Fruit fly (Drosophila melanogaster) whole organism, embryonic: ENCODE data around the gene CG43678.

Experiments
- Abd-B ChIP-seq: fragments of 200-800 bp; sonication (Bioruptor generic); optimal IDR thresholded peaks from 2 replicates; lab custom pipeline; 2018; ENCODE audit warnings: missing biosample characterization, mild to moderate bottlenecking, missing genetic modification characterization, moderate library complexity
- Atf6 ChIP-seq: fragments of 200-800 bp; sonication (Bioruptor generic); IDR thresholded peaks from 2 replicates; pipeline ENCODE4 v1.3.6; 2022; ENCODE audit warnings: missing biosample characterization, missing genetic modification characterization
- B-H2 ChIP-seq: fragments of 200-800 bp; sonication (Bioruptor generic); optimal IDR thresholded peaks from 2 replicates; lab custom pipeline; 2018; ENCODE audit warnings: missing biosample characterization, mild to moderate bottlenecking, missing genetic modification characterization
- CG10267 ChIP-seq: fragments of 200-800 bp; sonication (Bioruptor generic); optimal IDR thresholded peaks from 2 replicates; lab custom pipeline; 2018; ENCODE audit warnings: missing biosample characterization, mild to moderate bottlenecking, missing genetic modification characterization, moderate library complexity
- CG14710 ChIP-seq: fragments of 200-800 bp; sonication (Bioruptor generic); optimal IDR thresholded peaks from 3 replicates; lab custom pipeline; 2019; ENCODE audit warnings: missing biosample characterization, mild to moderate bottlenecking, missing genetic modification characterization, moderate library complexity
- CG14860 ChIP-seq: fragments of 200-800 bp; sonication (Bioruptor generic); IDR thresholded peaks from 3 replicates; pipeline ENCODE4 v1.3.6; 2022; ENCODE audit warnings: missing biosample characterization, missing genetic modification characterization; ENCODE audit not compliant: partially characterized antibody
- CG15514 ChIP-seq: fragments of 200-800 bp; sonication (Bioruptor generic); optimal IDR thresholded peaks from 3 replicates; lab custom pipeline; 2017; ENCODE audit warnings: missing biosample characterization, missing genetic modification characterization, mild to moderate bottlenecking, moderate library complexity, missing genetic modification reagents
- CG17829 ChIP-seq: fragments of 200-800 bp; optimal IDR thresholded peaks from 2 replicates; lab custom pipeline; 2019; ENCODE audit warnings: missing biosample characterization, mild to moderate bottlenecking, missing genetic modification characterization, moderate library complexity
- CG2116 ChIP-seq: fragments of 200-800 bp; sonication (Bioruptor generic); optimal IDR thresholded peaks from 3 replicates; lab custom pipeline; 2018; ENCODE audit warnings: missing biosample characterization, mild to moderate bottlenecking, missing genetic modification characterization
- CG2889 ChIP-seq: fragments of 200-800 bp; sonication (Bioruptor generic); IDR thresholded peaks from 3 replicates; pipeline ENCODE4 v1.3.6; 2022; ENCODE audit warnings: missing biosample characterization, missing genetic modification characterization
- CG3163 ChIP-seq: fragments of 200-800 bp; sonication (Bioruptor generic); optimal IDR thresholded peaks from 3 replicates; lab custom pipeline; 2016; ENCODE audit warnings: missing biosample characterization, missing genetic modification characterization
- CG32772 ChIP-seq: fragments of 200-800 bp; sonication (Bioruptor generic); IDR thresholded peaks from 2 replicates; pipeline ENCODE4 v1.3.6; 2022; ENCODE audit warnings: missing biosample characterization, missing genetic modification characterization
- CG3726 ChIP-seq: fragments of 200-800 bp; sonication (Bioruptor generic); IDR thresholded peaks from 3 replicates; pipeline ENCODE4, ENCODE4 v1.3.6; 2022; ENCODE audit warnings: missing biosample characterization, missing genetic modification characterization
- CG5180 ChIP-seq: fragments of 200-800 bp; sonication (Bioruptor generic); optimal IDR thresholded peaks from 3 replicates; lab custom pipeline; 2017; ENCODE audit warnings: missing biosample characterization, missing genetic modification characterization, mild to moderate bottlenecking, moderate library complexity, missing genetic modification reagents
- CG7357 ChIP-seq: fragments of 200-800 bp; sonication (Bioruptor generic); IDR thresholded peaks from 3 replicates; pipeline ENCODE4 v1.3.6; 2022; ENCODE audit warnings: missing biosample characterization, missing genetic modification characterization
- CG7372 ChIP-seq: fragments of 200-800 bp; sonication (Bioruptor generic); IDR thresholded peaks from 2 replicates; pipeline ENCODE4 v1.3.6; 2022; ENCODE audit warnings: missing biosample characterization, missing genetic modification characterization
- CG7745 ChIP-seq: fragments of 200-800 bp; sonication (Bioruptor generic); optimal IDR thresholded peaks from 2 replicates; lab custom pipeline; 2018; ENCODE audit warnings: missing biosample characterization, mild to moderate bottlenecking, missing genetic modification characterization, moderate library complexity
- CG8281 ChIP-seq: fragments of 200-800 bp; sonication (Bioruptor generic); optimal IDR thresholded peaks from 2 replicates; lab custom pipeline; 2018; ENCODE audit warnings: missing biosample characterization, mild to moderate bottlenecking, missing genetic modification characterization, moderate library complexity
- CHES-1-like ChIP-seq: fragments of 200-800 bp; sonication (Bioruptor generic); optimal IDR thresholded peaks from 2 replicates; lab custom pipeline; 2016; ENCODE audit warnings: missing biosample characterization, missing genetic modification characterization
- Ets97D ChIP-seq: fragments of 200-800 bp; sonication (Bioruptor generic); optimal IDR thresholded peaks from 3 replicates; lab custom pipeline; 2016; ENCODE audit warnings: missing biosample characterization, missing genetic modification characterization
- Fer2 ChIP-seq: fragments of 200-800 bp; sonication (Bioruptor generic); optimal IDR thresholded peaks from 2 replicates; lab custom pipeline; 2018; ENCODE audit warnings: missing biosample characterization, mild to moderate bottlenecking, missing genetic modification characterization, moderate library complexity
- H15 ChIP-seq: fragments of 200-800 bp; sonication (Bioruptor generic); IDR thresholded peaks from 3 replicates; pipeline ENCODE4 v1.3.6; 2022; ENCODE audit warnings: missing biosample characterization, missing genetic modification characterization
- HHEX ChIP-seq: fragments of 200-800 bp; sonication (Bioruptor generic); optimal IDR thresholded peaks from 3 replicates; lab custom pipeline; 2017; ENCODE audit warnings: missing biosample characterization, mild to moderate bottlenecking, missing genetic modification characterization, missing genetic modification reagents
- HLH54F ChIP-seq: fragments of 200-800 bp; sonication (Bioruptor generic); optimal IDR thresholded peaks from 3 replicates; lab custom pipeline; 2016; ENCODE audit warnings: missing biosample characterization, missing genetic modification characterization
- Kr ChIP-seq: fragments of 200-800 bp; sonication (Bioruptor generic); optimal IDR thresholded peaks from 2 replicates; lab custom pipeline; 2017; ENCODE audit warnings: missing biosample characterization, mild to moderate bottlenecking, missing genetic modification characterization
- Lhr ChIP-seq: fragments of 200-800 bp; sonication (Bioruptor generic); optimal IDR thresholded peaks from 3 replicates; lab custom pipeline; 2017; ENCODE audit warnings: mild to moderate bottlenecking, missing biosample characterization, missing genetic modification reagents, missing genetic modification characterization
- MBD-R2 ChIP-seq: fragments of 200-800 bp; sonication (Bioruptor generic); IDR thresholded peaks from 2 replicates; pipeline ENCODE4 v1.3.6; 2022; ENCODE audit warnings: missing biosample characterization, missing genetic modification characterization
- NFAT ChIP-seq: fragments of 200-800 bp; sonication (Bioruptor generic); IDR thresholded peaks from 2 replicates; pipeline ENCODE4 v1.3.6; 2022; ENCODE audit warnings: missing biosample characterization, missing genetic modification characterization
- Neu2 ChIP-seq: fragments of 200-800 bp; sonication (Bioruptor generic); optimal IDR thresholded peaks from 3 replicates; lab custom pipeline; 2016; ENCODE audit warnings: missing biosample characterization, missing genetic modification characterization, borderline replicate concordance
- Sox102F ChIP-seq: fragments of 200-800 bp; sonication (Bioruptor generic); optimal IDR thresholded peaks from 2 replicates; lab custom pipeline; 2018; ENCODE audit warnings: missing biosample characterization, mild to moderate bottlenecking, missing genetic modification characterization, moderate library complexity
- Xbp1 ChIP-seq: fragments of 200-800 bp; sonication (Bioruptor generic); optimal IDR thresholded peaks from 3 replicates; lab custom pipeline; 2016; ENCODE audit warnings: missing biosample characterization, mild to moderate bottlenecking, missing genetic modification characterization
- abd-A ChIP-seq: fragments of 200-800 bp; sonication (Bioruptor generic); optimal IDR thresholded peaks from 3 replicates; lab custom pipeline; 2019; ENCODE audit warnings: missing biosample characterization, mild to moderate bottlenecking, missing genetic modification characterization, moderate library complexity
- bab2 ChIP-seq: fragments of 200-800 bp; sonication (Bioruptor generic); optimal IDR thresholded peaks from 2 replicates; lab custom pipeline; 2016; ENCODE audit warnings: missing biosample characterization, missing genetic modification characterization
- cad ChIP-seq: fragments of >200 bp; optimal IDR thresholded peaks from 2 replicates; lab custom pipeline; 2017; ENCODE audit warnings: missing biosample characterization, missing genetic modification characterization
- cas ChIP-seq: fragments of 200-800 bp; sonication (Bioruptor generic); IDR thresholded peaks from 2 replicates; pipeline ENCODE4 v1.3.6; 2022; ENCODE audit warnings: missing biosample characterization, missing genetic modification characterization
- cg ChIP-seq: fragments of 200-800 bp; sonication (Bioruptor generic); optimal IDR thresholded peaks from 3 replicates; lab custom pipeline; 2019; ENCODE audit warnings: missing biosample characterization, mild to moderate bottlenecking, missing genetic modification characterization, moderate library complexity
- chif ChIP-seq, 2 experiments: fragments of 200-800 bp; sonication (Bioruptor generic); optimal IDR thresholded peaks; 3 replicates each; lab custom pipeline; 2016; ENCODE audit warnings: missing biosample characterization in 2 of 2, missing genetic modification characterization in 2 of 2
- chm ChIP-seq: fragments of 200-800 bp; sonication (Bioruptor generic); IDR thresholded peaks from 2 replicates; pipeline ENCODE4 v1.3.6; 2022; ENCODE audit warnings: missing biosample characterization, missing genetic modification characterization
- croc ChIP-seq: fragments of 200-800 bp; sonication (Bioruptor generic); conservative IDR thresholded peaks from 3 replicates; pipeline ENCODE4 v1.3.6; 2022; ENCODE audit warnings: missing biosample characterization, missing genetic modification characterization
- dimm ChIP-seq: fragments of 200-800 bp; sonication (Bioruptor generic); IDR thresholded peaks from 2 replicates; pipeline ENCODE4 v1.3.6; 2022; ENCODE audit warnings: missing biosample characterization, missing genetic modification characterization
- en ChIP-seq: fragments of 200-800 bp; sonication (Bioruptor generic); optimal IDR thresholded peaks from 2 replicates; lab custom pipeline; 2016; ENCODE audit warnings: missing biosample characterization, missing genetic modification characterization
- eve ChIP-seq, 2 experiments: fragments of >200 bp; optimal IDR thresholded peaks; 2 replicates each; lab custom pipeline; 2017; ENCODE audit warnings: missing biosample characterization in 2 of 2, missing genetic modification characterization in 2 of 2
- exex ChIP-seq: fragments of 200-800 bp; sonication (Bioruptor generic); optimal IDR thresholded peaks from 4 replicates; lab custom pipeline; 2018; ENCODE audit warnings: missing biosample characterization, mild to moderate bottlenecking, missing genetic modification characterization, moderate library complexity
- eyg ChIP-seq: fragments of 200-800 bp; sonication (Bioruptor generic); optimal IDR thresholded peaks from 3 replicates; lab custom pipeline; 2016; ENCODE audit warnings: missing biosample characterization, missing genetic modification characterization
- gcm ChIP-seq: fragments of 200-800 bp; sonication (Bioruptor generic); optimal IDR thresholded peaks from 2 replicates; lab custom pipeline; 2019; ENCODE audit warnings: missing biosample characterization, mild to moderate bottlenecking, missing genetic modification characterization, moderate library complexity
- grau ChIP-seq: fragments of 200-800 bp; optimal IDR thresholded peaks from 3 replicates; lab custom pipeline; 2019; ENCODE audit warnings: missing biosample characterization, mild to moderate bottlenecking, missing genetic modification characterization, moderate library complexity
- maf-S ChIP-seq: fragments of 200-800 bp; sonication (Bioruptor generic); optimal IDR thresholded peaks from 2 replicates; lab custom pipeline; 2016; ENCODE audit warnings: missing biosample characterization, missing genetic modification characterization
- odd ChIP-seq: fragments of 200-800 bp; sonication (Bioruptor generic); optimal IDR thresholded peaks from 2 replicates; lab custom pipeline; 2017; ENCODE audit warnings: missing biosample characterization, mild to moderate bottlenecking, missing genetic modification characterization
- pros ChIP-seq: fragments of 200-800 bp; sonication (Bioruptor generic); optimal IDR thresholded peaks from 3 replicates; lab custom pipeline; 2019; ENCODE audit warnings: missing biosample characterization, mild to moderate bottlenecking, missing genetic modification characterization, moderate library complexity
- rib ChIP-seq: fragments of 200-800 bp; sonication (Bioruptor generic); IDR thresholded peaks from 2 replicates; pipeline ENCODE4 v1.3.6; 2022; ENCODE audit warnings: missing biosample characterization, missing genetic modification characterization
- seq ChIP-seq: fragments of 200-800 bp; sonication (Bioruptor generic); IDR thresholded peaks from 2 replicates; pipeline ENCODE4 v1.3.6; 2022; ENCODE audit warnings: missing biosample characterization, missing genetic modification characterization
- trh ChIP-seq: fragments of 200-800 bp; sonication (Bioruptor generic); optimal IDR thresholded peaks from 2 replicates; lab custom pipeline; 2016; ENCODE audit warnings: missing biosample characterization, missing genetic modification characterization

The CG43678 gene

DNA sequence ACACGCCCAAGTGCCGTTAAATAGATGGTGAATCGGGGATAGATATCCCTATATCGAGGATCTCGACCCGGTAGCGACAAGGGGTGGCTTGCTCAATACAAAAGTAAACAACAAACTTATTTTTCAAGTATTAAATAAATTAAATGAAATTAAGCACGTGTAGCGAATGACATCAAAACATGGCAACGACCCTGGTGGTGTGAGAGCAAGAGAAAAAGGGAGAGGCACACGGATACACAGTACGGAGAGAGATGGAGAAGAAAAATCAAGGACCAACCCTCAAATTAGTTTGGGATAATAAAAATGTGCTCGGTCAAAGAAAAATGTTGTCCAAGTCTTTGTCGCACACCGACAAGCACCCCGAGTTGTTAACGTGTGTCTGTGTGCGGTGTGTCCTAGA, 28.3 kb downstream of the CG43678 start (continued):
- TF ChIP-seq trh (GFP tag; lab: Kevin White, UChicago), result no peak
- no peak for TF ChIP-seq chm (GFP tag; lab: Robert Waterston, UW)
- TF ChIP-seq CHES-1-like (GFP tag; lab: Kevin White, UChicago), result no peak
- no peak for TF ChIP-seq dimm (GFP tag; lab: Robert Waterston, UW)
- no peak for TF ChIP-seq Atf6
- no peak for TF ChIP-seq bab2
- no peak for TF ChIP-seq Xbp1 (GFP tag; lab: Kevin White, UChicago)
- TF ChIP-seq HLH54F (GFP tag; lab: Kevin White, UChicago), result no peak
- TF ChIP-seq rib (GFP tag; lab: Robert Waterston, UW), result no peak
- no peak for TF ChIP-seq CG10267
- TF ChIP-seq en (GFP tag; lab: Kevin White, UChicago), result no peak
- no peak for TF ChIP-seq CG3163 (GFP tag; lab: Kevin White, UChicago)
- TF ChIP-seq CG3726 (GFP tag; lab: Robert Waterston, UW), result no peak
- no peak for TF ChIP-seq CG14860 (GFP tag; lab: Robert Waterston, UW)
- TF ChIP-seq eve (GFP tag; optimal IDR thresholded peaks at IDR 0.05; lab: Kevin White, UChicago), result no peak
- TF ChIP-seq CG7372 (GFP tag; lab: Robert Waterston, UW), result no peak
- TF ChIP-seq Abd-B, result no peak
- TF ChIP-seq CG7357, result no peak
- no peak for TF ChIP-seq CG2116
- TF ChIP-seq CG15514 (GFP tag; lab: Kevin White, UChicago), result no peak
- TF ChIP-seq CG2889, result no peak
- no peak for TF ChIP-seq grau (tag; lab: Kevin White, UChicago)
- no peak for TF ChIP-seq CG17829
- TF ChIP-seq chif (GFP tag; optimal IDR thresholded peaks at IDR 0.05; lab: Kevin White, UChicago), result no peak
- TF ChIP-seq seq, result peak; percentile 47; the same call in 1 of the 2 replicates
- no peak for TF ChIP-seq CG14710 (tag; lab: Kevin White, UChicago)
- peak; percentile 32 for TF ChIP-seq cad (GFP tag; lab: Kevin White, UChicago)
- no peak for TF ChIP-seq exex (tag; lab: Kevin White, UChicago)
- no peak for TF ChIP-seq CG5180 (GFP tag; lab: Kevin White, UChicago)
- no peak for TF ChIP-seq odd (GFP tag; lab: Kevin White, UChicago)
- no peak for TF ChIP-seq cas (GFP tag; lab: Robert Waterston, UW)
- no peak for TF ChIP-seq gcm (GFP tag; lab: Kevin White, UChicago)
- no peak for TF ChIP-seq maf-S (GFP tag; lab: Kevin White, UChicago)
- no peak for TF ChIP-seq Fer2
- TF ChIP-seq abd-A (tag; lab: Kevin White, UChicago), result peak; percentile 59
- TF ChIP-seq Sox102F (GFP tag; lab: Kevin White, UChicago), result no peak
- TF ChIP-seq Lhr (GFP tag; lab: Kevin White, UChicago), result no peak
- no peak for TF ChIP-seq Neu2 (GFP tag; lab: Kevin White, UChicago)
- TF ChIP-seq B-H2 (GFP tag; lab: Kevin White, UChicago), result no peak
- no peak for TF ChIP-seq CG8281 (tag; lab: Kevin White, UChicago)
- no peak for TF ChIP-seq NFAT (GFP tag; lab: Robert Waterston, UW)
- no peak for TF ChIP-seq H15 (GFP tag; lab: Robert Waterston, UW)
- no peak for TF ChIP-seq MBD-R2 (GFP tag; lab: Robert Waterston, UW)
- no peak for TF ChIP-seq croc (GFP tag; lab: Robert Waterston, UW)
- no peak for TF ChIP-seq Ets97D (GFP tag; lab: Kevin White, UChicago)
- peak; percentile 91 for TF ChIP-seq pros (GFP tag; lab: Kevin White, UChicago)
- peak; percentile 75 for TF ChIP-seq CG7745 (tag; lab: Kevin White, UChicago)
- no peak for TF ChIP-seq eyg (GFP tag; lab: Kevin White, UChicago)
- no peak for TF ChIP-seq Kr (GFP tag; lab: Kevin White, UChicago)
- TF ChIP-seq cg (GFP tag; lab: Kevin White, UChicago), result peak; percentile 41
- no peak for TF ChIP-seq CG32772 (GFP tag; lab: Robert Waterston, UW)
- no peak for TF ChIP-seq HHEX
